Worm (Caenorhabditis elegans): ENCODE results near the gene rpoa-1.

ce11 chrII:13732146-13732545 is 37.6 kb upstream of the rpoa-1 start:
- no peak for TF ChIP-seq blmp-1 (tag; optimal IDR thresholded peaks at IDR 0.05)
- no peak for TF ChIP-seq snpc-4 (tag; optimal IDR thresholded peaks at IDR 0.05)
- no peak for TF ChIP-seq nhr-2 (tag; optimal IDR thresholded peaks at IDR 0.05)
- no peak for TF ChIP-seq nhr-28 (tag; optimal IDR thresholded peaks at IDR 0.05)
- TF ChIP-seq nhr-237 (tag; optimal IDR thresholded peaks at IDR 0.05), result no peak
- no peak for TF ChIP-seq sptf-1 (tag; optimal IDR thresholded peaks at IDR 0.05)
- TF ChIP-seq unc-62 (GFP tag; optimal IDR thresholded peaks at IDR 0.05), result no peak
- no peak for TF ChIP-seq elt-3 (tag; optimal IDR thresholded peaks at IDR 0.05)
- TF ChIP-seq lin-13 (tag; optimal IDR thresholded peaks at IDR 0.05), result no peak
- TF ChIP-seq ceh-43 (GFP tag; optimal IDR thresholded peaks at IDR 0.05), result no peak
- no peak for TF ChIP-seq nhr-76 (tag; optimal IDR thresholded peaks at IDR 0.05)
- no peak for TF ChIP-seq lsy-2 (tag; optimal IDR thresholded peaks at IDR 0.05)
